Worm (Caenorhabditis elegans): ENCODE results near the gene chd-3.

chd-3 gene

ce11 chrX:12889837-12890449 lies 37.5 kb upstream of the chd-3 start (continued):
- no peak for TF ChIP-seq hpl-2 (GFP tag; optimal IDR thresholded peaks at IDR 0.05)
- TF ChIP-seq efl-1 (optimal IDR thresholded peaks at IDR 0.05): peak; percentile 36 to 50
- TF ChIP-seq efl-1 (GFP tag; optimal IDR thresholded peaks at IDR 0.05 in 1 of 2): peak in 1 of 2 experiments; percentile 93
- TF ChIP-seq ama-1 (optimal IDR thresholded peaks at IDR 0.05): no peak
- TF ChIP-seq lir-3 (tag; optimal IDR thresholded peaks at IDR 0.05; ENCODE audit: poor library complexity): peak; percentile 12
- no peak for TF ChIP-seq mef-2 (tag; optimal IDR thresholded peaks at IDR 0.05)

- TF ChIP-seq aly-2 (tag; optimal IDR thresholded peaks at IDR 0.05) (no peak), swsn-7 (tag; optimal IDR thresholded peaks at IDR 0.05) (peak; percentile 2), nhr-85 (tag) (no peak), dsc-1 (tag; optimal IDR thresholded peaks at IDR 0.05) (peak; percentile 14), nhr-47 (tag; optimal IDR thresholded peaks at IDR 0.05) (peak; percentile 44), nhr-71 (tag; optimal IDR thresholded peaks at IDR 0.05) (peak; percentile 52), mep-1 (tag; optimal IDR thresholded peaks at IDR 0.05) (no peak), alr-1 (tag; optimal IDR thresholded peaks at IDR 0.05; ENCODE audit: borderline replicate concordance) (no peak), lsy-2 (tag; optimal IDR thresholded peaks at IDR 0.05) (peak in 1 of 2 experiments; percentile 29), lin-14 (GFP tag; optimal IDR thresholded peaks at IDR 0.05) (no peak), lir-3 (tag; optimal IDR thresholded peaks at IDR 0.05; ENCODE audit: poor library complexity) (no peak), pax-3 (tag; optimal IDR thresholded peaks at IDR 0.05) (no peak), tbx-2 (tag; optimal IDR thresholded peaks at IDR 0.05) (no peak), hlh-4 (tag; optimal IDR thresholded peaks at IDR 0.05) (peak; percentile 38), nhr-11 (tag; optimal IDR thresholded peaks at IDR 0.05) (peak; percentile 3), fkh-8 (tag; optimal IDR thresholded peaks at IDR 0.05) (peak; percentile 78), skn-1 (tag; optimal IDR thresholded peaks at IDR 0.05) (no peak), efl-1 (optimal IDR thresholded peaks at IDR 0.05) (no peak), efl-1 (GFP tag; optimal IDR thresholded peaks at IDR 0.05 in 1 of 2) (peak in 1 of 2 experiments; percentile 52)
These were observed 32.5 kb upstream of the chd-3 start, which contains the start of gene gpc-1 for ce11 chrX:12884873-12885272. Gene gpc-1, minus strand, starts transcription at chrX:12884989.

ce11 chrX:12881174-12881573 lies 28.8 kb upstream of the chd-3 start:
- TF ChIP-seq lin-14 (GFP tag; optimal IDR thresholded peaks at IDR 0.05) (peak; percentile 12), ceh-90 (tag; optimal IDR thresholded peaks at IDR 0.05) (no peak), mef-2 (tag; optimal IDR thresholded peaks at IDR 0.05) (no peak), efl-1 (optimal IDR thresholded peaks at IDR 0.05) (no peak), efl-1 (GFP tag; optimal IDR thresholded peaks at IDR 0.05 in 1 of 2) (no peak)

ce11 chrX:12877930-12878329 lies 25.5 kb upstream of the chd-3 start:
- no peak for TF ChIP-seq aly-2 (tag; optimal IDR thresholded peaks at IDR 0.05)
- TF ChIP-seq ceh-8 (GFP tag; optimal IDR thresholded peaks at IDR 0.05): no peak
- TF ChIP-seq nhr-47 (tag; optimal IDR thresholded peaks at IDR 0.05): peak; percentile 40
- TF ChIP-seq unc-62 (GFP tag; optimal IDR thresholded peaks at IDR 0.05): no peak
- TF ChIP-seq elt-3 (tag; optimal IDR thresholded peaks at IDR 0.05): peak in 1 of 6 experiments; percentile 23
- peak; percentile 55 for TF ChIP-seq mef-2 (tag; optimal IDR thresholded peaks at IDR 0.05)
- no peak for TF ChIP-seq efl-3 (GFP tag; optimal IDR thresholded peaks at IDR 0.05)
- peak; percentile 39; the same call in 1 of the 2 replicates for TF ChIP-seq unc-98 (GFP tag; IDR thresholded peaks at IDR 0.05)
- TF ChIP-seq nhr-84 (tag; optimal IDR thresholded peaks at IDR 0.05): no peak
- peak; percentile 85 for TF ChIP-seq rnt-1 (tag; optimal IDR thresholded peaks at IDR 0.05)
- no peak for TF ChIP-seq nhr-28 (tag; optimal IDR thresholded peaks at IDR 0.05)
- peak; percentile 57 for TF ChIP-seq snu-23 (GFP tag; optimal IDR thresholded peaks at IDR 0.05)
- no peak for TF ChIP-seq irx-1 (tag; optimal IDR thresholded peaks at IDR 0.05)
- peak; percentile 74 for TF ChIP-seq nhr-20 (tag; optimal IDR thresholded peaks at IDR 0.05)
- TF ChIP-seq F16B12.6 (tag; optimal IDR thresholded peaks at IDR 0.05): no peak
- peak in 1 of 2 experiments; percentile 63 for TF ChIP-seq mdl-1 (tag; optimal IDR thresholded peaks at IDR 0.05)
- TF ChIP-seq fos-1 (tag; optimal IDR thresholded peaks at IDR 0.05): no peak
- TF ChIP-seq nhr-237 (tag; optimal IDR thresholded peaks at IDR 0.05): no peak
- TF ChIP-seq blmp-1 (tag; optimal IDR thresholded peaks at IDR 0.05): peak; percentile 39
- TF ChIP-seq skn-1 (tag; optimal IDR thresholded peaks at IDR 0.05): no peak
- TF ChIP-seq swsn-7 (tag; optimal IDR thresholded peaks at IDR 0.05): peak; percentile 17
- TF ChIP-seq pag-3 (tag; optimal IDR thresholded peaks at IDR 0.05; ENCODE audit: borderline replicate concordance, insufficient read depth): peak; percentile 84
- TF ChIP-seq ztf-4 (tag; optimal IDR thresholded peaks at IDR 0.05): peak; percentile 24
- peak; percentile 85 for TF ChIP-seq nhr-71 (tag; optimal IDR thresholded peaks at IDR 0.05)
- peak; percentile 44 for TF ChIP-seq nhr-85 (tag)
- no peak for TF ChIP-seq nhr-77 (tag; optimal IDR thresholded peaks at IDR 0.05)
- peak; percentile 32 for TF ChIP-seq xbp-1 (tag; optimal IDR thresholded peaks at IDR 0.05)
- TF ChIP-seq hlh-4 (tag; optimal IDR thresholded peaks at IDR 0.05): no peak
- no peak for TF ChIP-seq ceh-88 (GFP tag; IDR thresholded peaks at IDR 0.05)
- TF ChIP-seq snpc-4 (tag; optimal IDR thresholded peaks at IDR 0.05): no peak
- TF ChIP-seq nhr-12 (tag; optimal IDR thresholded peaks at IDR 0.05): no peak
- TF ChIP-seq lin-14 (GFP tag; optimal IDR thresholded peaks at IDR 0.05): peak; percentile 80

All from whole organism, L1 larva.